Worm (Caenorhabditis elegans) whole organism, young adult: ENCODE data around the gene W01A11.7.

ENCODE experiments used
- F57A8.1 ChIP-seq: fragments of 200-800 bp; sonication (Bioruptor generic); optimal IDR thresholded peaks from 2 replicates; lab custom pipeline; 2018; ENCODE audit warnings: mild to moderate bottlenecking, missing genetic modification characterization, moderate library complexity, missing compliant biosample characterization
- cebp-1 ChIP-seq, 2 experiments: fragments of 200-800 bp in 1 of 2; sonication (Bioruptor generic) in 1 of 2; sonication (generic microtip) in 1 of 2; IDR thresholded peaks in 1 of 2; optimal IDR thresholded peaks in 1 of 2; 2 replicates each; pipeline versions ENCODE4 v1.3.6 to Lab custom; 2017 to 2022; ENCODE audit warnings: missing compliant biosample characterization in 2 of 2, missing genetic modification characterization in 2 of 2, mild to moderate bottlenecking in 1 of 2, missing genetic modification reagents in 1 of 2, moderate library complexity in 1 of 2
- dpl-1 ChIP-seq: fragments of 150-350 bp; optimal IDR thresholded peaks from 2 replicates; lab custom pipeline; 2014; ENCODE audit warnings: missing biosample characterization, missing genetic modification reagents, missing genetic modification characterization
- egrh-3 ChIP-seq: fragments of 200-800 bp; sonication (Bioruptor generic); IDR thresholded peaks from 2 replicates; pipeline ENCODE4 v1.3.6; 2022; ENCODE audit warnings: missing genetic modification reagents, missing genetic modification characterization, missing compliant biosample characterization
- let-526 ChIP-seq: fragments of 200-800 bp; sonication (Bioruptor generic); IDR thresholded peaks from 2 replicates; pipeline ENCODE4 v1.3.6; 2022; ENCODE audit warnings: missing genetic modification reagents, missing genetic modification characterization, missing compliant biosample characterization
- madf-6 ChIP-seq: fragments of 200-800 bp; sonication (Bioruptor generic); IDR thresholded peaks from 2 replicates; pipeline ENCODE4 v1.3.6; 2022; ENCODE audit warnings: missing genetic modification reagents, missing genetic modification characterization, missing compliant biosample characterization
- nhr-179 ChIP-seq: sonication (generic microtip); optimal IDR thresholded peaks from 2 replicates; lab custom pipeline; 2016; ENCODE audit warnings: mild to moderate bottlenecking, missing genetic modification characterization, missing compliant biosample characterization
- rpc-1 ChIP-seq, 2 experiments: fragments of 150-350 bp in 1 of 2; sonication (generic microtip) in 1 of 2; optimal IDR thresholded peaks; 2 replicates each; lab custom pipeline; 2014 to 2018; ENCODE audit warnings: missing biosample characterization in 1 of 2, missing genetic modification characterization in 1 of 2, missing genetic modification reagents in 1 of 2, missing genotype in 1 of 2
- snpc-4 ChIP-seq, 5 experiments: fragments of 150-350 bp in 1 of 5; sonication (generic microtip) in 4 of 5; optimal IDR thresholded peaks; 2 replicates each; lab custom pipeline; 2014 to 2018; ENCODE audit warnings: missing genetic modification characterization in 5 of 5, missing biosample characterization in 3 of 5, antibody characterized with exemption in 2 of 5, mild to moderate bottlenecking in 2 of 5, missing compliant biosample characterization in 2 of 5, missing genotype in 2 of 5, moderate library complexity in 2 of 5, missing genetic modification reagents in 1 of 5
- unc-62 ChIP-seq: fragments of 150-350 bp; optimal IDR thresholded peaks from 2 replicates; lab custom pipeline; 2014; ENCODE audit warnings: missing biosample characterization, missing genetic modification reagents, missing genetic modification characterization

- no peak for TF ChIP-seq nhr-179 (tag; lab: Kevin White, UChicago)
- no peak for TF ChIP-seq egrh-3 (GFP tag; lab: Robert Waterston, UW)
- no peak for TF ChIP-seq F57A8.1 (GFP tag; lab: Kevin White, UChicago)
- TF ChIP-seq let-526 (GFP tag; lab: Robert Waterston, UW): no peak
- no peak for TF ChIP-seq dpl-1
- TF ChIP-seq unc-62: no peak
- no peak for TF ChIP-seq madf-6
- TF ChIP-seq cebp-1 (GFP tag; IDR thresholded peaks at IDR 0.05; lab: Robert Waterston, UW): no peak
- no peak for TF ChIP-seq cebp-1 (tag; optimal IDR thresholded peaks at IDR 0.05; lab: Kevin White, UChicago)
- no peak for TF ChIP-seq snpc-4 (GFP tag; optimal IDR thresholded peaks at IDR 0.05; lab: Kevin White, UChicago)
- no peak for TF ChIP-seq snpc-4 (tag; optimal IDR thresholded peaks at IDR 0.05; lab: Kevin White, UChicago)
- no peak for TF ChIP-seq rpc-1 (optimal IDR thresholded peaks at IDR 0.05; lab: Kevin White, UChicago)
- TF ChIP-seq rpc-1 (tag; optimal IDR thresholded peaks at IDR 0.05; lab: Kevin White, UChicago): no peak
These were observed 41.4 kb upstream of the W01A11.7 start, which contains the start of gene dre-1 for ce11 chrV:6546450-6547171.
